Worm (Caenorhabditis elegans) whole organism, L2 larva: ENCODE measurements around the gene str-253.

Experiments used
- ceh-16 ChIP-seq: fragments of 150-350 bp; optimal IDR thresholded peaks from 2 replicates; lab custom pipeline; 2014; ENCODE audit warnings: missing biosample characterization, missing genetic modification characterization
- mdl-1 ChIP-seq, 2 experiments: fragments of 150-350 bp in 1 of 2; sonication (generic microtip) in 1 of 2; optimal IDR thresholded peaks; 2 replicates each; lab custom pipeline; 2017; ENCODE audit warnings: missing biosample characterization in 2 of 2, missing genetic modification characterization in 2 of 2
- nhr-10 ChIP-seq: sonication (generic microtip); optimal IDR thresholded peaks from 2 replicates; lab custom pipeline; 2017; ENCODE audit warnings: missing biosample characterization, missing genetic modification characterization
- nhr-11 ChIP-seq: fragments of 150-350 bp; optimal IDR thresholded peaks from 2 replicates; lab custom pipeline; 2014; ENCODE audit warnings: missing biosample characterization, missing genetic modification characterization
- nhr-25 ChIP-seq: fragments of 150-350 bp; sonication (generic microtip); optimal IDR thresholded peaks from 3 replicates; lab custom pipeline; 2014; ENCODE audit warnings: missing biosample characterization, missing genetic modification characterization
- unc-62 ChIP-seq: fragments of 150-350 bp; optimal IDR thresholded peaks from 2 replicates; lab custom pipeline; 2014; ENCODE audit warnings: missing biosample characterization, missing genetic modification reagents, missing genetic modification characterization

DNA sequence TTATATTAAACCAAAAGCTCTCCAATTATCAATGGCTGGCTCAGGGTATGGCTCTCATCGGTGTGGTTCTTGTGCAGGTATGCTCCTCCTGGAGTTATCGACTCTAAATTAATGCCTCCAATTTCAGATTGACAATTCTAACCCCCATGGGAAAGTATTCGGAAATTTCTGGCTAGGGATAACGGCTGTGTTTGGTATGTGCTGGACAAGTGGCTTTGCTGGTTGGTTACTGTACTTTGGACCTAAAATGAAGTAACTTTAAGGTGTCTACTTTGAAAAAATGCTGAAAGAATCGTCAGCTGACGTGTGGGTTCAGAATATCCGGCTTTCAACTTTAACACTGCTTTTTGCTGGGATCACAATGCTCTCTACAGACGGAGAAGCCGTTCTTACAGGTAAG lies 37.5 kb downstream of the str-253 start:
- TF ChIP-seq nhr-25 (tag; lab: Kevin White, UChicago) (no peak), mdl-1 (tag; optimal IDR thresholded peaks at IDR 0.05; lab: Kevin White, UChicago) (no peak), nhr-10 (tag; lab: Kevin White, UChicago) (no peak), nhr-11 (tag; lab: Kevin White, UChicago) (no peak), ceh-16 (tag; lab: Kevin White, UChicago) (no peak), unc-62 (GFP tag; lab: Kevin White, UChicago) (no peak)
